Worm (Caenorhabditis elegans): ENCODE measurements around the gene R05A10.1.

DNA sequence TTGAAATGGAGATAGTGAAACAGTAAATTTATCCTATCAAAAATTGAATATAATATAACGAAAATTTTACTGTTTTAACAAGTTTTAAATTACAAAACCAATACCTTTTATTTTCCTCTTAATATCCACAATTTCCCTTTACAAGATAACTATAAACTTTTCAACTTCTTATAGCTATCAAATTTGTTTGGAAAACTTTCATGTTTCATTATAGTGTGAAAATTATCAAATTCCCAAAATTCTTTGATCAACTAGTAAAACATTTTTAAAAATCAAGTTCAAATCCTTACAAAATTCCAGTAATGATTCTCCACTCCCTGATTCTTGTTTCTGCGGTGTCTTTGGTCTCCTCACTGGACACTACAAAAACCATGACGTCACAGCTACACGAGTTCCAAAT lies at the start of gene R05A10.1:
- TF ChIP-seq ama-1 (optimal IDR thresholded peaks at IDR 0.05), result no peak
- no peak for TF ChIP-seq lin-39 (tag; optimal IDR thresholded peaks at IDR 0.05)
- TF ChIP-seq lsy-2 (tag; optimal IDR thresholded peaks at IDR 0.05), result no peak
- no peak for TF ChIP-seq unc-55 (GFP tag; optimal IDR thresholded peaks at IDR 0.05)
- TF ChIP-seq ceh-82 (tag; optimal IDR thresholded peaks at IDR 0.05), result no peak
- TF ChIP-seq skn-1 (tag; optimal IDR thresholded peaks at IDR 0.05), result no peak
- no peak for TF ChIP-seq fos-1 (tag; optimal IDR thresholded peaks at IDR 0.05)
- no peak for TF ChIP-seq ceh-16 (tag; optimal IDR thresholded peaks at IDR 0.05)
- no peak for TF ChIP-seq lin-13 (GFP tag; optimal IDR thresholded peaks at IDR 0.05)
- TF ChIP-seq ZK546.5 (tag; optimal IDR thresholded peaks at IDR 0.05), result no peak
- TF ChIP-seq nhr-12 (tag; optimal IDR thresholded peaks at IDR 0.05), result no peak
- no peak for TF ChIP-seq R02D3.7 (tag; optimal IDR thresholded peaks at IDR 0.05)
